Worm (Caenorhabditis elegans) whole organism, L4/young adult: Measurements from ENCODE around the gene K03H1.7.

ENCODE experiments used
- dao-5 ChIP-seq: sonication (generic microtip); optimal IDR thresholded peaks from 2 replicates; lab custom pipeline; 2016; ENCODE audit warnings: missing genotype, missing genetic modification characterization, moderate library complexity, missing compliant biosample characterization
- him-1 ChIP-seq: sonication (generic microtip); optimal IDR thresholded peaks from 2 replicates; lab custom pipeline; 2016; ENCODE audit warnings: missing genotype, missing genetic modification reagents, missing genetic modification characterization, missing compliant biosample characterization

DNA sequence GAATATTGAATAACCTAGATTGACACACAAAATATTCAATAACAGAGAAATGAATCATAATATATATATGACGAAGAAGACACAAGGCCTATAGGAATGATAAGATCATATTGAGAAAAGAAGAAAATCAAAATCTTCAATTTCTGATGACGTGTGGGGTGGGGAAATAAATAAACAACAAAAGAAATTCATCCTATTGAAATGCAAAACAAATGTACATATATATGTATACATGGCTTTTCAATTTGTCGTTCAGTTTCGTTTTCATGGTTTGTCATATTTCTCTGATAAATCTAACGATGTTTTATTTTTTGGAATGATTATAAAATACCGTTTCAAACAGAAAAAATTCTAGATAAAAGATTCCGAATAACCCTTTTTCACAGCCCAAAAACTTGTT lies 20.6 kb upstream of the K03H1.7 start, which contains the start of gene ttr-3:
- TF ChIP-seq dao-5 (tag; lab: Kevin White, UChicago) (no peak), him-1 (tag; lab: Kevin White, UChicago) (no peak)
